Worm (Caenorhabditis elegans) whole organism, early embryonic: ENCODE data around the gene acdh-7.

Experiments
- B0310.2 ChIP-seq: sonication (generic microtip); optimal IDR thresholded peaks from 2 replicates; lab custom pipeline; 2016; ENCODE audit warnings: mild to moderate bottlenecking, missing genetic modification characterization, missing compliant biosample characterization
- aly-1 ChIP-seq: sonication (generic microtip); optimal IDR thresholded peaks from 2 replicates; lab custom pipeline; 2016; ENCODE audit warnings: missing genetic modification characterization, missing compliant biosample characterization
- ama-1 ChIP-seq: fragments of 150-350 bp; optimal IDR thresholded peaks from 2 replicates; lab custom pipeline; 2014
- flt-1 ChIP-seq: fragments of 200-800 bp; sonication (Bioruptor generic); IDR thresholded peaks from 2 replicates; pipeline ENCODE4 v1.3.6; 2022; ENCODE audit warnings: missing genetic modification characterization, missing compliant biosample characterization
- hmg-4 ChIP-seq: fragments of 200-800 bp; sonication (Bioruptor generic); optimal IDR thresholded peaks from 2 replicates; lab custom pipeline; 2018; ENCODE audit warnings: mild to moderate bottlenecking, missing genetic modification characterization, missing compliant biosample characterization
- scrt-1 ChIP-seq: fragments of 200-800 bp; sonication (Bioruptor generic); IDR thresholded peaks from 2 replicates; pipeline ENCODE4 v1.3.6; 2022; ENCODE audit warnings: missing genetic modification characterization, missing compliant biosample characterization
- sea-1 ChIP-seq: fragments of 200-800 bp; sonication (Bioruptor generic); conservative IDR thresholded peaks from 2 replicates; pipeline ENCODE4 v1.3.6; 2022; ENCODE audit warnings: missing genetic modification characterization, missing compliant biosample characterization
- tbx-11 ChIP-seq: fragments of 200-800 bp; sonication (Bioruptor generic); IDR thresholded peaks from 2 replicates; pipeline ENCODE4 v1.3.6; 2022; ENCODE audit warnings: missing genetic modification characterization, missing compliant biosample characterization
- tra-4 ChIP-seq: sonication (generic microtip); optimal IDR thresholded peaks from 2 replicates; lab custom pipeline; 2017; ENCODE audit warnings: missing genetic modification characterization, missing compliant biosample characterization

DNA sequence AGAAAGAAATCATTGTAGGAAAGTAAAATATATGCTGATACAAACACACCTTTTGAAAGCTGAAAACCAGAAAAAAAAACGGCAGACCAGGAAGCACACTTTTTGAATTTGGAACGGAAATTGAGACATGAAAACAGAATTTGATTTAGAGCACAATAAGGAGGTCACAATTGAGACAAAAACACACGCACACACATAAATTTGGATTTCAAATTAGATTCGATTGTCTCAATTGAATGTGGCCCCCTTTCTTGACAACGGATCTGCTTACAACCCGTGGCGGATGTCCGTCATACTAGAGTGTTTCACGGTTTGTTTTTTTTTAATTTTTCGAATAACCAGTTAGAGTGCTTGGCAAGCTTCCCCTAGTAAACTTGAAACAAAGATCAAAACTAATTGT, 48.8 kb downstream of the acdh-7 start:
- no peak for TF ChIP-seq ama-1
- TF ChIP-seq B0310.2 (tag; lab: Kevin White, UChicago), result no peak
- no peak for TF ChIP-seq flt-1 (GFP tag; lab: Robert Waterston, UW)
- TF ChIP-seq sea-1 (GFP tag; lab: Robert Waterston, UW), result no peak
- TF ChIP-seq hmg-4 (GFP tag; lab: Kevin White, UChicago), result no peak
- TF ChIP-seq tra-4 (tag; lab: Kevin White, UChicago), result no peak
- TF ChIP-seq scrt-1 (GFP tag; lab: Robert Waterston, UW), result no peak
- no peak for TF ChIP-seq aly-1 (tag; lab: Kevin White, UChicago)
- TF ChIP-seq tbx-11 (GFP tag; lab: Robert Waterston, UW), result no peak
